Worm (Caenorhabditis elegans) whole organism, midembryonic: ENCODE results near the gene C13F10.7.

Experiments
- T22C8.4 ChIP-seq: fragments of 200-800 bp; sonication (Bioruptor generic); IDR thresholded peaks from 2 replicates; pipeline ENCODE4 v1.3.6; 2022; ENCODE audit warnings: missing genetic modification characterization, missing compliant biosample characterization
- cog-1 ChIP-seq: sonication (generic microtip); optimal IDR thresholded peaks from 2 replicates; lab custom pipeline; 2016; ENCODE audit warnings: missing genetic modification characterization, missing compliant biosample characterization
- flt-1 ChIP-seq: fragments of 200-800 bp; sonication (Bioruptor generic); IDR thresholded peaks from 2 replicates; pipeline ENCODE4 v1.3.6; 2022; ENCODE audit warnings: missing genetic modification characterization, missing compliant biosample characterization
- med-1 ChIP-seq: sonication (generic microtip); optimal IDR thresholded peaks from 2 replicates; lab custom pipeline; 2017; ENCODE audit warnings: missing genetic modification characterization, mild to moderate bottlenecking, missing compliant biosample characterization, antibody characterized with exemption, missing genetic modification reagents; ENCODE audit not compliant: insufficient read depth
- ref-1 ChIP-seq: fragments of 200-800 bp; sonication (Bioruptor generic); conservative IDR thresholded peaks from 2 replicates; pipeline ENCODE4 v1.3.6; 2022; ENCODE audit warnings: missing genetic modification reagents, missing genetic modification characterization, missing compliant biosample characterization
- ztf-23 ChIP-seq: fragments of 200-800 bp; sonication (Bioruptor generic); IDR thresholded peaks from 2 replicates; pipeline ENCODE4 v1.3.6; 2022; ENCODE audit warnings: missing genetic modification reagents, missing genetic modification characterization, missing compliant biosample characterization
- ztf-29 ChIP-seq: fragments of 200-800 bp; sonication (Bioruptor generic); IDR thresholded peaks from 2 replicates; pipeline ENCODE4 v1.3.6; 2022; ENCODE audit warnings: missing genetic modification reagents, missing genetic modification characterization, missing compliant biosample characterization

- peak; percentile 60; the same call in 1 of the 2 replicates for TF ChIP-seq ref-1
- TF ChIP-seq T22C8.4 (GFP tag; lab: Robert Waterston, UW) = peak; percentile 72
- no peak for TF ChIP-seq cog-1 (tag; lab: Kevin White, UChicago)
- peak; percentile 94 for TF ChIP-seq ztf-23
- TF ChIP-seq med-1 = peak; percentile 95
- TF ChIP-seq flt-1 (GFP tag; lab: Robert Waterston, UW) = peak; percentile 94
- TF ChIP-seq ztf-29 (GFP tag; lab: Robert Waterston, UW) = peak; percentile 78
These were observed 7.8 kb upstream of the C13F10.7 start, which contains the start of the genes gei-6 and krr-1 for ce11 chrV:7230847-7231246.
